Fruit fly (Drosophila melanogaster): ENCODE measurements around the gene Ubc87F.

Gene Ubc87F

dm6 chr3R:13676137-13677086 lies 41.6 kb downstream of the Ubc87F start, which contains the start of the genes Lkb1 and CG9588:
Gene Lkb1, plus strand, starts transcription at chr3R:13676549.
Gene CG9588, minus strand, starts transcription at chr3R:13676681.
- TF ChIP-seq fru (GFP tag; optimal IDR thresholded peaks at IDR 0.05) (peak; percentile 69), h (GFP tag; optimal IDR thresholded peaks at IDR 0.05) (peak; percentile 56), Sp1 (GFP tag; optimal IDR thresholded peaks at IDR 0.05) (peak; percentile 13), ey (GFP tag; optimal IDR thresholded peaks at IDR 0.05) (peak; percentile 77), CG9705 (GFP tag; optimal IDR thresholded peaks at IDR 0.05) (no peak), woc (GFP tag; optimal IDR thresholded peaks at IDR 0.05) (no peak), Vsx2 (GFP tag; optimal IDR thresholded peaks at IDR 0.05; ENCODE audit: partially characterized antibody) (no peak), psq (GFP tag; optimal IDR thresholded peaks at IDR 0.05) (peak; percentile 56), rgr (GFP tag; optimal IDR thresholded peaks at IDR 0.05) (peak; percentile 62), usp (GFP tag; optimal IDR thresholded peaks at IDR 0.05) (no peak), jim (GFP tag; optimal IDR thresholded peaks at IDR 0.05) (peak; percentile 51), OdsH (GFP tag; optimal IDR thresholded peaks at IDR 0.05) (peak; percentile 66), Rel (GFP tag; optimal IDR thresholded peaks at IDR 0.05) (no peak), Rel (tag; optimal IDR thresholded peaks at IDR 0.05) (peak; percentile 79), foxo (GFP tag; optimal IDR thresholded peaks at IDR 0.05) (peak in 1 of 2 experiments; percentile 80), sv (GFP tag; optimal IDR thresholded peaks at IDR 0.05) (peak; percentile 39), CG32264 (GFP tag; optimal IDR thresholded peaks at IDR 0.05) (no peak), br (GFP tag; optimal IDR thresholded peaks at IDR 0.05) (peak; percentile 66), HLH106 (tag; optimal IDR thresholded peaks at IDR 0.05) (peak; percentile 27), N (GFP tag; optimal IDR thresholded peaks at IDR 0.05) (no peak), Hr83 (GFP tag; optimal IDR thresholded peaks at IDR 0.05; ENCODE audit: poor library complexity, severe bottlenecking) (peak; percentile 53)

dm6 chr3R:13674492-13675033 lies 43.4 kb downstream of the Ubc87F start, which contains the start of gene Task6:
Gene Task6, minus strand, starts transcription at chr3R:13674542.
- TF ChIP-seq Myc (optimal IDR thresholded peaks at IDR 0.05), result peak; percentile 73
- TF ChIP-seq CrebA (GFP tag; optimal IDR thresholded peaks at IDR 0.05; ENCODE audit: borderline replicate concordance), result no peak

- TF ChIP-seq brk (GFP tag; optimal IDR thresholded peaks at IDR 0.05), result no peak
- no peak for TF ChIP-seq CG9705 (GFP tag; optimal IDR thresholded peaks at IDR 0.05)
- TF ChIP-seq Myc (optimal IDR thresholded peaks at IDR 0.05), result no peak
- TF ChIP-seq OdsH (GFP tag; optimal IDR thresholded peaks at IDR 0.05), result no peak
- no peak for TF ChIP-seq Rel (GFP tag; optimal IDR thresholded peaks at IDR 0.05)
- no peak for TF ChIP-seq Rel (tag; optimal IDR thresholded peaks at IDR 0.05)
- no peak for TF ChIP-seq Dfd (GFP tag; optimal IDR thresholded peaks at IDR 0.05)
- TF ChIP-seq HLH106 (tag; optimal IDR thresholded peaks at IDR 0.05), result no peak
- TF ChIP-seq CG32264 (GFP tag; optimal IDR thresholded peaks at IDR 0.05), result no peak
- no peak for TF ChIP-seq usp (GFP tag; optimal IDR thresholded peaks at IDR 0.05)
- TF ChIP-seq Dif (GFP tag; optimal IDR thresholded peaks at IDR 0.05; ENCODE audit: partially characterized antibody), result no peak
- no peak for TF ChIP-seq N (GFP tag; optimal IDR thresholded peaks at IDR 0.05)
- no peak for TF ChIP-seq Hr78 (GFP tag; optimal IDR thresholded peaks at IDR 0.05)
- TF ChIP-seq jim (GFP tag; optimal IDR thresholded peaks at IDR 0.05), result no peak
- no peak for TF ChIP-seq rgr (GFP tag; optimal IDR thresholded peaks at IDR 0.05)
- no peak for TF ChIP-seq sage (GFP tag; optimal IDR thresholded peaks at IDR 0.05)
- no peak for TF ChIP-seq GATAd (GFP tag; optimal IDR thresholded peaks at IDR 0.05)
- no peak for TF ChIP-seq sv (GFP tag; optimal IDR thresholded peaks at IDR 0.05)
- TF ChIP-seq fru (GFP tag; optimal IDR thresholded peaks at IDR 0.05), result no peak
- TF ChIP-seq h (GFP tag; optimal IDR thresholded peaks at IDR 0.05), result no peak
- no peak for TF ChIP-seq dl (GFP tag; optimal IDR thresholded peaks at IDR 0.05; ENCODE audit: insufficient read depth in 1 of 2, partially characterized antibody in 2 of 2)
Measured at dm6 chr3R:13672898-13673297, 45.1 kb downstream of the Ubc87F start.

Measured in whole organism, wandering third instar larva.